Fruit fly (Drosophila melanogaster): Measurements from ENCODE around the gene CG2680.

dm6 chrX:2740084-2740483 lies 32.9 kb upstream of the CG2680 start, which contains the start of gene kirre:
- no peak for TF ChIP-seq OdsH (GFP tag; optimal IDR thresholded peaks at IDR 0.05)
- TF ChIP-seq brk (GFP tag; optimal IDR thresholded peaks at IDR 0.05): no peak
- no peak for TF ChIP-seq rgr (GFP tag; optimal IDR thresholded peaks at IDR 0.05)
- TF ChIP-seq Myc (optimal IDR thresholded peaks at IDR 0.05): no peak
- no peak for TF ChIP-seq sv (GFP tag; optimal IDR thresholded peaks at IDR 0.05)
- TF ChIP-seq fru (GFP tag; optimal IDR thresholded peaks at IDR 0.05): no peak
- TF ChIP-seq Hr78 (GFP tag; optimal IDR thresholded peaks at IDR 0.05): no peak
- no peak for TF ChIP-seq foxo (GFP tag; optimal IDR thresholded peaks at IDR 0.05)
- TF ChIP-seq Hnf4 (GFP tag; optimal IDR thresholded peaks at IDR 0.05): no peak
- TF ChIP-seq lola (GFP tag; optimal IDR thresholded peaks at IDR 0.05): no peak
- TF ChIP-seq Jra (GFP tag; optimal IDR thresholded peaks at IDR 0.05): no peak
- TF ChIP-seq CG9705 (GFP tag; optimal IDR thresholded peaks at IDR 0.05): no peak
- TF ChIP-seq h (GFP tag; optimal IDR thresholded peaks at IDR 0.05): no peak
- no peak for TF ChIP-seq woc (GFP tag; optimal IDR thresholded peaks at IDR 0.05)

All from whole organism, wandering third instar larva.